Worm (Caenorhabditis elegans): ENCODE results near the gene K08D8.6.
A peak's percentile ranks its signal among the peaks of the same experiment; 100 is the strongest.

K08D8.6 gene

ce11 chrIV:12893166-12893565 is 2.9 kb upstream of the K08D8.6 start, which contains the start of gene K08D8.12:
Gene K08D8.12, plus strand, starts transcription at chrIV:12893466.
- TF ChIP-seq aly-2 (tag; optimal IDR thresholded peaks at IDR 0.05) (no peak), nhr-85 (tag) (peak; percentile 6), grh-1 (GFP tag; IDR thresholded peaks at IDR 0.05) (no peak)

- TF ChIP-seq aly-2 (tag; optimal IDR thresholded peaks at IDR 0.05), result no peak
- TF ChIP-seq unc-98 (GFP tag; IDR thresholded peaks at IDR 0.05), result no peak
- no peak for TF ChIP-seq ceh-8 (GFP tag; optimal IDR thresholded peaks at IDR 0.05)
- no peak for TF ChIP-seq efl-1 (optimal IDR thresholded peaks at IDR 0.05)
- no peak for TF ChIP-seq efl-1 (GFP tag; optimal IDR thresholded peaks at IDR 0.05 in 1 of 2)
- no peak for TF ChIP-seq lir-3 (tag; optimal IDR thresholded peaks at IDR 0.05; ENCODE audit: poor library complexity)
- TF ChIP-seq fkh-8 (tag; optimal IDR thresholded peaks at IDR 0.05), result no peak
- TF ChIP-seq Y116A8C.19 (tag; optimal IDR thresholded peaks at IDR 0.05; ENCODE audit: borderline replicate concordance), result no peak
- TF ChIP-seq egl-27 (tag; optimal IDR thresholded peaks at IDR 0.05), result no peak
- no peak for TF ChIP-seq ceh-63 (GFP tag; optimal IDR thresholded peaks at IDR 0.05)
These were observed 1.9 kb upstream of the K08D8.6 start, which contains the start of gene K08D8.1 for ce11 chrIV:12892194-12892593. Gene K08D8.1, plus strand, starts transcription at chrIV:12892494.

ce11 chrIV:12891080-12891479 is 772 bp upstream of the K08D8.6 start:
- no peak for TF ChIP-seq lin-13 (GFP tag; optimal IDR thresholded peaks at IDR 0.05)
- TF ChIP-seq nhr-84 (tag; optimal IDR thresholded peaks at IDR 0.05), result no peak
- no peak for TF ChIP-seq pax-3 (tag; optimal IDR thresholded peaks at IDR 0.05)
- peak; percentile 17 for TF ChIP-seq elt-2 (tag; optimal IDR thresholded peaks at IDR 0.05)

DNA sequence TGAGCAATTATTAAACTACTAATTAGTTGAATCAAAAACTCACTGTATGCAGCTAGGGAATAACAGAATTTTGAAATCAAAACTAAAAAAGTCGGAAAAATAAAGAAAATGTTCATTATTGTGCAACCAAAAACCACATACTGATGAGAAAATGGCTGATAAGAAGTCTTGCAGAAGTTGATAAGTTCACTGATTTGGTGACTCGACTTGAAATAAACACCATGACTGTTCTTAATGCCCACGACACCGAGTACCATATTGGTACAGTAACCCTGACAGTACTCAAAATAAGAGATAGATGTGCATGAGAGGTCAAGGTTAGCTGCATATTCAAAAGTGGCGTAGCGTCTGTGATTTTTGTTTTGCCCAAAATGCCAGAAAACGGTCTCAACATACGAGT is 4.3 kb downstream of the K08D8.6 start:
- no peak for TF ChIP-seq nhr-71 (tag; optimal IDR thresholded peaks at IDR 0.05)
- TF ChIP-seq mdl-1 (tag; optimal IDR thresholded peaks at IDR 0.05), result no peak
- TF ChIP-seq fkh-10 (GFP tag; optimal IDR thresholded peaks at IDR 0.05), result no peak
- no peak for TF ChIP-seq fkh-4 (tag; optimal IDR thresholded peaks at IDR 0.05; ENCODE audit: borderline replicate concordance)
- TF ChIP-seq nhr-84 (tag; optimal IDR thresholded peaks at IDR 0.05), result no peak
- TF ChIP-seq mab-9 (GFP tag; IDR thresholded peaks at IDR 0.05), result no peak
- TF ChIP-seq ztf-4 (tag; optimal IDR thresholded peaks at IDR 0.05), result no peak
- no peak for TF ChIP-seq C34B4.2 (tag; optimal IDR thresholded peaks at IDR 0.05)
- TF ChIP-seq unc-30 (tag; optimal IDR thresholded peaks at IDR 0.05), result no peak
- no peak for TF ChIP-seq vab-15 (tag; optimal IDR thresholded peaks at IDR 0.05)
- TF ChIP-seq nhr-77 (tag; optimal IDR thresholded peaks at IDR 0.05), result no peak

ce11 chrIV:12883190-12883589 is 7.1 kb downstream of the K08D8.6 start, which contains the start of gene ZK896.4:
Gene ZK896.4, minus strand, starts transcription at chrIV:12883290.
- TF ChIP-seq lin-15B (tag; optimal IDR thresholded peaks at IDR 0.05), result no peak
- TF ChIP-seq sup-37 (GFP tag; optimal IDR thresholded peaks at IDR 0.05), result no peak
- TF ChIP-seq swsn-7 (tag; optimal IDR thresholded peaks at IDR 0.05), result no peak
- no peak for TF ChIP-seq egl-13 (tag; optimal IDR thresholded peaks at IDR 0.05)
- no peak for TF ChIP-seq aly-2 (tag; optimal IDR thresholded peaks at IDR 0.05)
- TF ChIP-seq ces-1 (GFP tag; optimal IDR thresholded peaks at IDR 0.05), result no peak
- TF ChIP-seq hlh-17 (GFP tag; optimal IDR thresholded peaks at IDR 0.05; ENCODE audit: borderline replicate concordance), result no peak
- no peak for TF ChIP-seq nhr-11 (tag; optimal IDR thresholded peaks at IDR 0.05)
- TF ChIP-seq fos-1 (tag; optimal IDR thresholded peaks at IDR 0.05), result no peak
- TF ChIP-seq pqm-1 (tag; optimal IDR thresholded peaks at IDR 0.05), result no peak
- no peak for TF ChIP-seq lir-3 (tag; optimal IDR thresholded peaks at IDR 0.05; ENCODE audit: poor library complexity)
- TF ChIP-seq ets-5 (GFP tag; IDR thresholded peaks at IDR 0.05), result no peak
- no peak for TF ChIP-seq zag-1 (tag; optimal IDR thresholded peaks at IDR 0.05)
- TF ChIP-seq dpl-1 (GFP tag; optimal IDR thresholded peaks at IDR 0.05), result no peak
- TF ChIP-seq lin-13 (GFP tag; optimal IDR thresholded peaks at IDR 0.05), result no peak

Measured in whole organism, L1 larva.